Worm (Caenorhabditis elegans): ENCODE measurements around the gene prdx-3.
A peak's percentile ranks its signal among the peaks of the same experiment; 100 is the strongest.

The prdx-3 gene

ce11 chrIII:4404339-4404836 lies 2.9 kb upstream of the prdx-3 start, which contains the start of the genes R07E5.17 and snfc-5:
R07E5.17 (minus strand) TSS chrIII:4404436.
snfc-5 (plus strand) TSS chrIII:4404786.
- no peak for TF ChIP-seq F13H6.1 (tag; optimal IDR thresholded peaks at IDR 0.05)
- TF ChIP-seq crh-2 (tag; optimal IDR thresholded peaks at IDR 0.05): no peak
- TF ChIP-seq elt-3 (tag; optimal IDR thresholded peaks at IDR 0.05): no peak
- no peak for TF ChIP-seq ceh-82 (tag; optimal IDR thresholded peaks at IDR 0.05)
- TF ChIP-seq sem-4 (tag; optimal IDR thresholded peaks at IDR 0.05): no peak
- no peak for TF ChIP-seq ama-1 (optimal IDR thresholded peaks at IDR 0.05)
- TF ChIP-seq peb-1 (tag; optimal IDR thresholded peaks at IDR 0.05): no peak
- peak; percentile 56 for TF ChIP-seq unc-55 (GFP tag; optimal IDR thresholded peaks at IDR 0.05)
- TF ChIP-seq ZK546.5 (tag; optimal IDR thresholded peaks at IDR 0.05): no peak
- TF ChIP-seq skn-1 (tag; optimal IDR thresholded peaks at IDR 0.05): no peak
- no peak for TF ChIP-seq sma-3 (GFP tag; optimal IDR thresholded peaks at IDR 0.05)
- no peak for TF ChIP-seq elt-1 (tag; optimal IDR thresholded peaks at IDR 0.05)
- peak; percentile 13 for TF ChIP-seq nhr-25 (tag; optimal IDR thresholded peaks at IDR 0.05)
- TF ChIP-seq fos-1 (tag; optimal IDR thresholded peaks at IDR 0.05): peak; percentile 0
- peak; percentile 33 for TF ChIP-seq snpc-4 (tag; optimal IDR thresholded peaks at IDR 0.05)
- TF ChIP-seq ztf-1 (GFP tag; conservative IDR thresholded peaks at IDR 0.05): no peak
- TF ChIP-seq nhr-129 (tag; optimal IDR thresholded peaks at IDR 0.05): peak; percentile 42
- peak; percentile 62 for TF ChIP-seq C34F6.9 (tag; optimal IDR thresholded peaks at IDR 0.05)

DNA sequence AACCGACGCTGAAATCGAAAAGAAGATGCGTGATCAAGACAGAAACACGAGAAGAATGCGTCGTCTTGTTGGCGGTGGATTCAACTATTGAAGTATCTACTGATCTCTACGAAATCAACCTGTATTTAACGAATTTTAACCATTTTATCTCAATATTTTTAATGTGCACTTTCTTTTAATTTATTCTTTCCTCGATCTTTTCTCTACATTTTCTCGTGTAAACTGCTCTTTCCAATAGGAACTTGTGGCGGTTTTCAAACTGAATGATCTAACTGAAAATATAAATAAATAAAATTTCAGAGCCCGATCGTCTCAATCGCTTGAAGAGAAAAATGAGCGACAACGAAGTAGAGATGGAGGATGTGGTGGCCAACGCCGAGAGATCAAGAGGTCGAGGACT lies 1.3 kb upstream of the prdx-3 start, which contains the start of gene rnp-4:
Gene rnp-4, plus strand, starts transcription at position 301 of the 400 bp plus-strand sequence.
- no peak for TF ChIP-seq nhr-237 (tag; optimal IDR thresholded peaks at IDR 0.05)
- no peak for TF ChIP-seq sma-3 (GFP tag; optimal IDR thresholded peaks at IDR 0.05)
- no peak for TF ChIP-seq F13H6.1 (tag; optimal IDR thresholded peaks at IDR 0.05)
- TF ChIP-seq mab-5 (tag; optimal IDR thresholded peaks at IDR 0.05): no peak
- TF ChIP-seq snpc-4 (tag; optimal IDR thresholded peaks at IDR 0.05): no peak
- no peak for TF ChIP-seq mbf-1 (tag; optimal IDR thresholded peaks at IDR 0.05)
- no peak for TF ChIP-seq mdl-1 (tag; optimal IDR thresholded peaks at IDR 0.05)
- no peak for TF ChIP-seq alr-1 (tag; optimal IDR thresholded peaks at IDR 0.05)
- no peak for TF ChIP-seq crh-2 (tag; optimal IDR thresholded peaks at IDR 0.05)
- TF ChIP-seq ztf-4 (tag; optimal IDR thresholded peaks at IDR 0.05): no peak
- TF ChIP-seq gmeb-1 (tag; optimal IDR thresholded peaks at IDR 0.05): no peak
- TF ChIP-seq nhr-77 (tag; optimal IDR thresholded peaks at IDR 0.05): no peak

- TF ChIP-seq nhr-12 (tag; optimal IDR thresholded peaks at IDR 0.05) (no peak), alr-1 (tag; optimal IDR thresholded peaks at IDR 0.05) (no peak), nhr-10 (tag; optimal IDR thresholded peaks at IDR 0.05) (no peak), mbf-1 (tag; optimal IDR thresholded peaks at IDR 0.05) (no peak), ZK546.5 (tag; optimal IDR thresholded peaks at IDR 0.05) (no peak), ztf-4 (tag; optimal IDR thresholded peaks at IDR 0.05) (no peak), peb-1 (tag; optimal IDR thresholded peaks at IDR 0.05) (no peak), unc-62 (GFP tag; optimal IDR thresholded peaks at IDR 0.05) (no peak), dmd-4 (tag; optimal IDR thresholded peaks at IDR 0.05) (no peak), ama-1 (optimal IDR thresholded peaks at IDR 0.05) (no peak), lin-13 (GFP tag; optimal IDR thresholded peaks at IDR 0.05) (no peak), sma-9 (GFP tag; optimal IDR thresholded peaks at IDR 0.05) (no peak), sma-9 (tag; optimal IDR thresholded peaks at IDR 0.05) (no peak), sem-4 (tag; optimal IDR thresholded peaks at IDR 0.05) (no peak), R02D3.7 (tag; optimal IDR thresholded peaks at IDR 0.05) (no peak), nhr-77 (tag; optimal IDR thresholded peaks at IDR 0.05) (no peak), nhr-6 (tag; optimal IDR thresholded peaks at IDR 0.05) (no peak), mdl-1 (tag; optimal IDR thresholded peaks at IDR 0.05) (no peak), skn-1 (tag; optimal IDR thresholded peaks at IDR 0.05) (no peak)
Observed at ce11 chrIII:4408251-4408650, 1.0 kb downstream of the prdx-3 start, which contains the start of gene gpch-1. gpch-1 (plus strand) TSS chrIII:4408551.

- TF ChIP-seq crh-2 (tag; optimal IDR thresholded peaks at IDR 0.05): peak; percentile 22
- TF ChIP-seq unc-55 (GFP tag; optimal IDR thresholded peaks at IDR 0.05): peak; percentile 12
- peak; percentile 26 for TF ChIP-seq snpc-4 (tag; optimal IDR thresholded peaks at IDR 0.05)
- TF ChIP-seq nhr-129 (tag; optimal IDR thresholded peaks at IDR 0.05): peak; percentile 64
- TF ChIP-seq lin-13 (GFP tag; optimal IDR thresholded peaks at IDR 0.05): peak; percentile 43
- TF ChIP-seq nhr-10 (tag; optimal IDR thresholded peaks at IDR 0.05): no peak
- TF ChIP-seq fos-1 (tag; optimal IDR thresholded peaks at IDR 0.05): peak; percentile 18
- peak; percentile 57 for TF ChIP-seq C34F6.9 (tag; optimal IDR thresholded peaks at IDR 0.05)
- TF ChIP-seq sma-9 (GFP tag; optimal IDR thresholded peaks at IDR 0.05): peak; percentile 95
- TF ChIP-seq sma-9 (tag; optimal IDR thresholded peaks at IDR 0.05): no peak
- TF ChIP-seq nhr-77 (tag; optimal IDR thresholded peaks at IDR 0.05): no peak
- TF ChIP-seq mab-5 (tag; optimal IDR thresholded peaks at IDR 0.05): no peak
- TF ChIP-seq lsy-2 (tag; optimal IDR thresholded peaks at IDR 0.05): peak in 1 of 2 experiments; percentile 54
- peak; percentile 59 for TF ChIP-seq F13H6.1 (tag; optimal IDR thresholded peaks at IDR 0.05)
- TF ChIP-seq ceh-82 (tag; optimal IDR thresholded peaks at IDR 0.05): no peak
Observed at ce11 chrIII:4412108-4413009, 5.1 kb downstream of the prdx-3 start.

All from whole organism, L2 larva.